Worm (Caenorhabditis elegans) whole organism, L4 larva: ENCODE data around the gene C15H9.5.

ENCODE experiments used
- F49E8.2 ChIP-seq: sonication (generic microtip); optimal IDR thresholded peaks from 2 replicates; lab custom pipeline; 2016; ENCODE audit warnings: missing compliant biosample characterization, mild to moderate bottlenecking, missing genetic modification characterization, borderline replicate concordance
- ceh-82 ChIP-seq: sonication (generic microtip); optimal IDR thresholded peaks from 2 replicates; lab custom pipeline; 2017; ENCODE audit warnings: missing biosample characterization, missing genetic modification characterization
- daf-12 ChIP-seq: fragments of 150-350 bp; optimal IDR thresholded peaks from 2 replicates; lab custom pipeline; 2014; ENCODE audit warnings: missing biosample characterization, missing genetic modification reagents, missing genetic modification characterization
- dpl-1 ChIP-seq: fragments of 150-350 bp; optimal IDR thresholded peaks from 2 replicates; lab custom pipeline; 2014; ENCODE audit warnings: missing biosample characterization, missing genetic modification reagents, missing genetic modification characterization
- egl-27 ChIP-seq: sonication (generic microtip); optimal IDR thresholded peaks from 3 replicates; lab custom pipeline; 2017; ENCODE audit warnings: missing biosample characterization, missing genetic modification reagents, missing genetic modification characterization
- fos-1 ChIP-seq: fragments of 150-350 bp; optimal IDR thresholded peaks from 2 replicates; lab custom pipeline; 2014; ENCODE audit warnings: missing biosample characterization, missing genetic modification characterization
- lin-1 ChIP-seq: fragments of 200-800 bp; sonication (Bioruptor generic); IDR thresholded peaks from 2 replicates; pipeline ENCODE4 v1.3.6; 2022; ENCODE audit warnings: missing genetic modification reagents, missing genetic modification characterization, missing compliant biosample characterization
- mxl-3 ChIP-seq: fragments of 200-800 bp; sonication (Bioruptor generic); optimal IDR thresholded peaks from 2 replicates; lab custom pipeline; 2018; ENCODE audit warnings: mild to moderate bottlenecking, missing genetic modification characterization, missing compliant biosample characterization
- nhr-11 ChIP-seq: fragments of 150-350 bp; optimal IDR thresholded peaks from 2 replicates; lab custom pipeline; 2014; ENCODE audit warnings: missing biosample characterization, missing genetic modification characterization
- nhr-76 ChIP-seq: fragments of 150-350 bp; optimal IDR thresholded peaks from 2 replicates; lab custom pipeline; 2014; ENCODE audit warnings: missing biosample characterization, missing genetic modification characterization
- tra-1 ChIP-seq: fragments of 200-800 bp; sonication (Bioruptor generic); IDR thresholded peaks from 2 replicates; pipeline ENCODE4 v1.3.6; 2022; ENCODE audit warnings: missing genetic modification reagents, missing genetic modification characterization, missing compliant biosample characterization
- zag-1 ChIP-seq: fragments of 150-350 bp; optimal IDR thresholded peaks from 2 replicates; lab custom pipeline; 2014; ENCODE audit warnings: missing biosample characterization, missing genetic modification characterization
- zfp-2 ChIP-seq: sonication (generic microtip); optimal IDR thresholded peaks from 2 replicates; lab custom pipeline; 2016; ENCODE audit warnings: mild to moderate bottlenecking, missing genetic modification characterization, missing compliant biosample characterization

DNA sequence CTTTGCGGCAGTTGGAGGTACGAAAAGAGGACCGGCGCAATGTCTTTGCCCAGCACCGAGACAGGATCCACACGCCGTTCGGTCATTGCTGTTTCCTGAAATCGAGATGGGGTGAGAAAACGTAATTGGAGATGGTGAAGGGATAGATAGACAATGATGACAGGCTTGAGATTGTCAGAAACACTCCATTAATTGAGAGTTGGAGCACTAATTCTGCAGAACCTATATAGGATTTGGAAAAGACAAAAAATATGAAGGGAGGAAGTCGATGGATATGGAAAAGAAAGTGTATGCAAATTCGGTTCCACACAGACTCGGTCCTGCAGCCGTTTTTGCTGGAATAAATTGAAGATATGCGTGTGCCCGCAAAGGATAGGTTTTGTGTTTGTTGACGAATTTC is 45.1 kb downstream of the C15H9.5 start, which contains the start of gene Y72A10A.1:
- no peak for TF ChIP-seq zfp-2 (tag; lab: Kevin White, UChicago)
- TF ChIP-seq tra-1 (GFP tag; lab: Robert Waterston, UW), result no peak
- no peak for TF ChIP-seq egl-27 (tag; lab: Kevin White, UChicago)
- no peak for TF ChIP-seq dpl-1
- no peak for TF ChIP-seq nhr-11 (tag; lab: Kevin White, UChicago)
- no peak for TF ChIP-seq fos-1
- TF ChIP-seq F49E8.2 (tag; lab: Kevin White, UChicago), result no peak
- TF ChIP-seq mxl-3 (GFP tag; lab: Kevin White, UChicago), result no peak
- no peak for TF ChIP-seq daf-12
- no peak for TF ChIP-seq lin-1 (GFP tag; lab: Robert Waterston, UW)
- TF ChIP-seq zag-1, result no peak
- no peak for TF ChIP-seq nhr-76 (tag; lab: Kevin White, UChicago)
- TF ChIP-seq ceh-82, result no peak
